Worm (Caenorhabditis elegans) whole organism, L4 larva: ENCODE results near the gene C32H11.3.

Experiments
- ceh-28 ChIP-seq: fragments of 150-350 bp; optimal IDR thresholded peaks from 2 replicates; lab custom pipeline; 2014; ENCODE audit warnings: missing biosample characterization, missing genetic modification reagents, missing genetic modification characterization
- ceh-82 ChIP-seq: sonication (generic microtip); optimal IDR thresholded peaks from 2 replicates; lab custom pipeline; 2017; ENCODE audit warnings: missing biosample characterization, missing genetic modification characterization
- fkh-10 ChIP-seq: fragments of 150-350 bp; optimal IDR thresholded peaks from 2 replicates; lab custom pipeline; 2014; ENCODE audit warnings: missing biosample characterization, missing genetic modification reagents, missing genetic modification characterization
- fos-1 ChIP-seq: fragments of 150-350 bp; optimal IDR thresholded peaks from 2 replicates; lab custom pipeline; 2014; ENCODE audit warnings: missing biosample characterization, missing genetic modification characterization
- lin-15B ChIP-seq: fragments of 150-350 bp; sonication (generic microtip); optimal IDR thresholded peaks from 3 replicates; lab custom pipeline; 2014; ENCODE audit warnings: missing biosample characterization, missing genetic modification characterization
- lsy-2 ChIP-seq, 2 experiments: fragments of 150-350 bp in 1 of 2; sonication (generic microtip) in 1 of 2; optimal IDR thresholded peaks; 2 replicates each; lab custom pipeline; 2014 to 2017; ENCODE audit warnings: missing biosample characterization in 2 of 2, missing genetic modification characterization in 2 of 2
- mdl-1 ChIP-seq, 2 experiments: fragments of 150-350 bp in 1 of 2; sonication (generic microtip) in 1 of 2; optimal IDR thresholded peaks; 2 replicates each; lab custom pipeline; 2014 to 2017; ENCODE audit warnings: missing biosample characterization in 2 of 2, missing genetic modification characterization in 2 of 2
- mep-1 ChIP-seq: fragments of 150-350 bp; sonication (generic microtip); optimal IDR thresholded peaks from 3 replicates; lab custom pipeline; 2014; ENCODE audit warnings: missing biosample characterization, missing genetic modification characterization
- nhr-10 ChIP-seq: fragments of 150-350 bp; optimal IDR thresholded peaks from 2 replicates; lab custom pipeline; 2014; ENCODE audit warnings: missing biosample characterization, missing genetic modification characterization
- nhr-11 ChIP-seq: fragments of 150-350 bp; optimal IDR thresholded peaks from 2 replicates; lab custom pipeline; 2014; ENCODE audit warnings: missing biosample characterization, missing genetic modification characterization
- nhr-237 ChIP-seq: sonication (generic microtip); optimal IDR thresholded peaks from 2 replicates; lab custom pipeline; 2017; ENCODE audit warnings: missing biosample characterization, missing genetic modification characterization
- snpc-1.2 ChIP-seq: fragments of 200-800 bp; sonication (Bioruptor generic); IDR thresholded peaks from 2 replicates; pipeline ENCODE4 v1.3.6; 2022; ENCODE audit warnings: missing genetic modification reagents, missing genetic modification characterization, missing compliant biosample characterization
- snpc-4 ChIP-seq: fragments of 150-350 bp; optimal IDR thresholded peaks from 2 replicates; lab custom pipeline; 2014; ENCODE audit warnings: missing biosample characterization, missing genetic modification characterization

- TF ChIP-seq fos-1 (tag; lab: Kevin White, UChicago) (no peak), mep-1 (tag; lab: Kevin White, UChicago) (no peak), mdl-1 (tag; optimal IDR thresholded peaks at IDR 0.05; lab: Kevin White, UChicago) (no peak), nhr-11 (tag; lab: Kevin White, UChicago) (no peak), nhr-237 (tag; lab: Kevin White, UChicago) (no peak), lsy-2 (tag; optimal IDR thresholded peaks at IDR 0.05; lab: Kevin White, UChicago) (no peak), fkh-10 (no peak), snpc-4 (tag; lab: Kevin White, UChicago) (no peak), nhr-10 (tag; lab: Kevin White, UChicago) (no peak), ceh-82 (no peak), ceh-28 (no peak), snpc-1.2 (GFP tag; lab: Robert Waterston, UW) (no peak), lin-15B (tag; lab: Kevin White, UChicago) (no peak)
Observed at ce11 chrIV:12869383-12869782, 49.0 kb upstream of the C32H11.3 start.
